Worm (Caenorhabditis elegans): Measurements from ENCODE around the gene ubc-18.

ce11 chrIII:7081488-7081887, 13.1 kb upstream of the ubc-18 start:
- TF ChIP-seq mab-5 (tag; optimal IDR thresholded peaks at IDR 0.05) (no peak), nhr-28 (tag; optimal IDR thresholded peaks at IDR 0.05) (no peak), unc-62 (GFP tag; optimal IDR thresholded peaks at IDR 0.05) (no peak), elt-3 (tag; optimal IDR thresholded peaks at IDR 0.05) (no peak), zip-8 (tag; optimal IDR thresholded peaks at IDR 0.05) (no peak), ham-2 (GFP tag; optimal IDR thresholded peaks at IDR 0.05) (no peak)

All from whole organism, mixed stage, embryonic.